Worm (Caenorhabditis elegans): ENCODE data around the gene rha-1.

- no peak for TF ChIP-seq ama-1 (optimal IDR thresholded peaks at IDR 0.05)
- no peak for TF ChIP-seq ama-1 (GFP tag; optimal IDR thresholded peaks at IDR 0.05)
- no peak for TF ChIP-seq efl-1 (GFP tag; optimal IDR thresholded peaks at IDR 0.05)
- TF ChIP-seq repo-1 (tag; optimal IDR thresholded peaks at IDR 0.05), result no peak
Observed at ce11 chrII:8848984-8849383, 34.5 kb downstream of the rha-1 start.
